Worm (Caenorhabditis elegans): ENCODE measurements around the gene nep-15.

DNA sequence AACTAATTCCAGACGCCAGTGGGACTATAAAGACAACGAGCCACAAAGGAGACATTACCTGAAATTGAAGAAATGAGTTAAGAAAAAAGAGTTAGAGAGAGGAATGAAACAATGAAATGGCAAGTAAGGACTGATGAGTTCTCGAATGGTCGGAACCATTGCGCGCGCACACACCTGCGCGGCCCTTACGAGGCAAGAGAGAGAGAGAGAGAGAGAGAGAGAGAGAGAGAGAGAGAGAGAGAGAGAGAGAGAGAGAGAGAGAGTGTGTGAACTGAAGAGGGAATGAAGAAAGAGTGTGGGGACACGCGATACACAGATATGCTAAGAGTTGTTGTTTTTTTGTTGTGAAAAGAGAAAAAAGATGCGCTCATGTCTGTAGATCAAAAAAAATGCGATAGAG is 45.6 kb upstream of the nep-15 start, which contains the start of gene R09F10.8:
- TF ChIP-seq blmp-1 (tag; optimal IDR thresholded peaks at IDR 0.05), result no peak
- no peak for TF ChIP-seq sem-2 (GFP tag; optimal IDR thresholded peaks at IDR 0.05)
- no peak for TF ChIP-seq lsy-2 (tag; optimal IDR thresholded peaks at IDR 0.05)
- TF ChIP-seq mab-5 (tag; optimal IDR thresholded peaks at IDR 0.05), result no peak
- TF ChIP-seq tbx-8 (GFP tag; optimal IDR thresholded peaks at IDR 0.05), result no peak
- TF ChIP-seq elt-1 (tag; optimal IDR thresholded peaks at IDR 0.05; ENCODE audit: borderline replicate concordance, insufficient read depth), result no peak
- no peak for TF ChIP-seq lin-32 (GFP tag; optimal IDR thresholded peaks at IDR 0.05)
- TF ChIP-seq flh-1 (GFP tag; optimal IDR thresholded peaks at IDR 0.05), result no peak
- no peak for TF ChIP-seq M03D4.4 (tag; optimal IDR thresholded peaks at IDR 0.05)
- no peak for TF ChIP-seq sptf-1 (tag; optimal IDR thresholded peaks at IDR 0.05)
- no peak for TF ChIP-seq snpc-4 (tag; optimal IDR thresholded peaks at IDR 0.05)
- no peak for TF ChIP-seq nhr-28 (tag; optimal IDR thresholded peaks at IDR 0.05)
- TF ChIP-seq lin-13 (tag; optimal IDR thresholded peaks at IDR 0.05), result no peak
